Worm (Caenorhabditis elegans) whole organism, late embryonic: ENCODE data around the gene C17G10.7.

Experiments
- C08G9.2 ChIP-seq: sonication (generic microtip); optimal IDR thresholded peaks from 2 replicates; lab custom pipeline; 2016; ENCODE audit warnings: mild to moderate bottlenecking, missing genetic modification characterization, moderate library complexity, missing compliant biosample characterization
- F13H6.1 ChIP-seq: sonication (generic microtip); optimal IDR thresholded peaks from 2 replicates; lab custom pipeline; 2016; ENCODE audit warnings: missing genetic modification characterization, missing compliant biosample characterization
- K02D7.2 ChIP-seq: sonication (generic microtip); optimal IDR thresholded peaks from 2 replicates; lab custom pipeline; 2017; ENCODE audit warnings: mild to moderate bottlenecking, missing genetic modification characterization, missing compliant biosample characterization
- Y22D7AL.16 ChIP-seq: sonication (generic microtip); optimal IDR thresholded peaks from 2 replicates; lab custom pipeline; 2016; ENCODE audit warnings: missing genetic modification characterization, missing compliant biosample characterization
- ahr-1 ChIP-seq: sonication (generic microtip); optimal IDR thresholded peaks from 2 replicates; lab custom pipeline; 2016; ENCODE audit warnings: missing genetic modification characterization, missing compliant biosample characterization
- ceh-14 ChIP-seq: sonication (generic microtip); optimal IDR thresholded peaks from 2 replicates; lab custom pipeline; 2016; ENCODE audit warnings: missing genotype, missing genetic modification characterization, missing compliant biosample characterization
- ceh-2 ChIP-seq: sonication (generic microtip); optimal IDR thresholded peaks from 2 replicates; lab custom pipeline; 2016; ENCODE audit warnings: missing genotype, missing genetic modification characterization, missing compliant biosample characterization
- ceh-31 ChIP-seq: sonication (generic microtip); optimal IDR thresholded peaks from 2 replicates; lab custom pipeline; 2016; ENCODE audit warnings: missing genetic modification characterization, missing compliant biosample characterization
- ceh-34 ChIP-seq: sonication (generic microtip); optimal IDR thresholded peaks from 2 replicates; lab custom pipeline; 2016; ENCODE audit warnings: mild to moderate bottlenecking, missing genetic modification characterization, missing compliant biosample characterization
- ceh-45 ChIP-seq: fragments of 200-800 bp; sonication (Bioruptor generic); IDR thresholded peaks from 2 replicates; pipeline ENCODE4 v1.3.6; 2022; ENCODE audit warnings: missing genetic modification reagents, missing genetic modification characterization, missing compliant biosample characterization
- ceh-9 ChIP-seq: sonication (generic microtip); optimal IDR thresholded peaks from 2 replicates; lab custom pipeline; 2016; ENCODE audit warnings: mild to moderate bottlenecking, missing genetic modification characterization, inconsistent platforms, missing compliant biosample characterization
- dmd-4 ChIP-seq: sonication (generic microtip); optimal IDR thresholded peaks from 2 replicates; lab custom pipeline; 2016; ENCODE audit warnings: borderline replicate concordance, missing genetic modification characterization, missing compliant biosample characterization
- dve-1 ChIP-seq: sonication (generic microtip); optimal IDR thresholded peaks from 2 replicates; lab custom pipeline; 2017; ENCODE audit warnings: antibody characterized with exemption, mild to moderate bottlenecking, missing genetic modification characterization, missing compliant biosample characterization
- elt-2 ChIP-seq: sonication (generic microtip); optimal IDR thresholded peaks from 2 replicates; lab custom pipeline; 2016; ENCODE audit warnings: missing genetic modification reagents, missing genetic modification characterization, missing compliant biosample characterization
- elt-4 ChIP-seq: sonication (generic microtip); optimal IDR thresholded peaks from 2 replicates; lab custom pipeline; 2016; ENCODE audit warnings: missing genetic modification characterization, missing compliant biosample characterization
- ets-4 ChIP-seq: sonication (generic microtip); optimal IDR thresholded peaks from 2 replicates; lab custom pipeline; 2016; ENCODE audit warnings: missing genetic modification characterization, missing compliant biosample characterization
- eyg-1 ChIP-seq: sonication (generic microtip); optimal IDR thresholded peaks from 2 replicates; lab custom pipeline; 2016; ENCODE audit warnings: missing genotype, missing genetic modification characterization, missing compliant biosample characterization
- fax-1 ChIP-seq: sonication (generic microtip); optimal IDR thresholded peaks from 2 replicates; lab custom pipeline; 2016; ENCODE audit warnings: missing genotype, missing genetic modification characterization, missing compliant biosample characterization
- hlh-15 ChIP-seq: sonication (generic microtip); optimal IDR thresholded peaks from 2 replicates; lab custom pipeline; 2016; ENCODE audit warnings: missing genetic modification characterization, missing compliant biosample characterization
- hlh-30 ChIP-seq: sonication (generic microtip); optimal IDR thresholded peaks from 2 replicates; lab custom pipeline; 2017; ENCODE audit warnings: antibody characterized with exemption, missing genetic modification characterization, missing compliant biosample characterization; ENCODE audit not compliant: insufficient read depth
- hlh-6 ChIP-seq: sonication (generic microtip); optimal IDR thresholded peaks from 2 replicates; lab custom pipeline; 2016; ENCODE audit warnings: missing genotype, missing genetic modification characterization, missing compliant biosample characterization
- hlh-8 ChIP-seq: sonication (generic microtip); optimal IDR thresholded peaks from 2 replicates; lab custom pipeline; 2016; ENCODE audit warnings: missing genotype, missing genetic modification characterization, missing compliant biosample characterization
- lim-6 ChIP-seq: sonication (generic microtip); optimal IDR thresholded peaks from 2 replicates; lab custom pipeline; 2016; ENCODE audit warnings: missing genetic modification characterization, missing compliant biosample characterization
- mec-3 ChIP-seq: sonication (generic microtip); optimal IDR thresholded peaks from 2 replicates; lab custom pipeline; 2016; ENCODE audit warnings: borderline replicate concordance, missing genetic modification characterization, missing compliant biosample characterization
- nfya-1 ChIP-seq: sonication (generic microtip); optimal IDR thresholded peaks from 2 replicates; lab custom pipeline; 2017; ENCODE audit warnings: missing genetic modification characterization, mild to moderate bottlenecking, missing compliant biosample characterization, antibody characterized with exemption, moderate library complexity
- nhr-11 ChIP-seq: fragments of 150-350 bp; optimal IDR thresholded peaks from 2 replicates; lab custom pipeline; 2014; ENCODE audit warnings: missing biosample characterization, missing genetic modification characterization
- nhr-232 ChIP-seq: sonication (generic microtip); optimal IDR thresholded peaks from 2 replicates; lab custom pipeline; 2016; ENCODE audit warnings: missing genetic modification characterization, missing compliant biosample characterization
- npax-4 ChIP-seq: sonication (generic microtip); optimal IDR thresholded peaks from 2 replicates; lab custom pipeline; 2016; ENCODE audit warnings: missing genetic modification characterization, missing compliant biosample characterization
- pag-3 ChIP-seq: sonication (generic microtip); optimal IDR thresholded peaks from 2 replicates; lab custom pipeline; 2016; ENCODE audit warnings: missing compliant biosample characterization, missing genetic modification characterization, borderline replicate concordance
- pat-9 ChIP-seq: fragments of 200-800 bp; sonication (Bioruptor generic); optimal IDR thresholded peaks from 2 replicates; lab custom pipeline; 2018; ENCODE audit warnings: mild to moderate bottlenecking, missing genetic modification characterization, moderate library complexity, missing compliant biosample characterization
- pax-1 ChIP-seq: fragments of 150-350 bp; optimal IDR thresholded peaks from 2 replicates; lab custom pipeline; 2014; ENCODE audit warnings: missing biosample characterization, missing genetic modification characterization
- pha-2 ChIP-seq: sonication (generic microtip); optimal IDR thresholded peaks from 2 replicates; lab custom pipeline; 2017; ENCODE audit warnings: mild to moderate bottlenecking, missing genetic modification characterization, missing compliant biosample characterization
- pha-4 ChIP-seq: fragments of 150-350 bp; optimal IDR thresholded peaks from 2 replicates; lab custom pipeline; 2018; ENCODE audit warnings: missing biosample characterization, missing genetic modification reagents, missing genetic modification characterization
- ref-2 ChIP-seq: sonication (generic microtip); optimal IDR thresholded peaks from 2 replicates; lab custom pipeline; 2016; ENCODE audit warnings: missing genetic modification characterization, missing compliant biosample characterization
- rnt-1 ChIP-seq: sonication (generic microtip); optimal IDR thresholded peaks from 2 replicates; lab custom pipeline; 2016; ENCODE audit warnings: missing genetic modification characterization, missing compliant biosample characterization
- sdc-2 ChIP-seq: sonication (generic microtip); optimal IDR thresholded peaks from 2 replicates; lab custom pipeline; 2016; ENCODE audit warnings: missing genotype, missing genetic modification characterization, missing compliant biosample characterization
- sox-2 ChIP-seq: fragments of 200-800 bp; sonication (Bioruptor generic); IDR thresholded peaks from 2 replicates; pipeline ENCODE4 v1.3.6; 2022; ENCODE audit warnings: missing genetic modification reagents, missing genetic modification characterization, missing compliant biosample characterization
- sox-4 ChIP-seq: sonication (generic microtip); optimal IDR thresholded peaks from 2 replicates; lab custom pipeline; 2017; ENCODE audit warnings: mild to moderate bottlenecking, missing genetic modification characterization, inconsistent platforms, missing compliant biosample characterization
- syd-9 ChIP-seq: sonication (generic microtip); optimal IDR thresholded peaks from 2 replicates; lab custom pipeline; 2016; ENCODE audit warnings: mild to moderate bottlenecking, missing genetic modification characterization, moderate library complexity, missing compliant biosample characterization
- tbx-2 ChIP-seq: sonication (generic microtip); optimal IDR thresholded peaks from 2 replicates; lab custom pipeline; 2016; ENCODE audit warnings: missing genetic modification characterization, missing compliant biosample characterization
- tbx-7 ChIP-seq: sonication (generic microtip); optimal IDR thresholded peaks from 2 replicates; lab custom pipeline; 2016; ENCODE audit warnings: missing genotype, missing genetic modification characterization, missing compliant biosample characterization
- unc-42 ChIP-seq: sonication (generic microtip); optimal IDR thresholded peaks from 2 replicates; lab custom pipeline; 2016; ENCODE audit warnings: missing genotype, missing genetic modification characterization, missing compliant biosample characterization
- unc-55 ChIP-seq: sonication (generic microtip); optimal IDR thresholded peaks from 2 replicates; lab custom pipeline; 2017; ENCODE audit warnings: missing biosample characterization, missing genetic modification reagents, missing genetic modification characterization
- unc-86 ChIP-seq: sonication (generic microtip); optimal IDR thresholded peaks from 2 replicates; lab custom pipeline; 2016; ENCODE audit warnings: missing genetic modification characterization, missing compliant biosample characterization
- zip-5 ChIP-seq: sonication (generic microtip); optimal IDR thresholded peaks from 2 replicates; lab custom pipeline; 2016; ENCODE audit warnings: missing genetic modification characterization, missing compliant biosample characterization
- ztf-16 ChIP-seq: sonication (generic microtip); optimal IDR thresholded peaks from 2 replicates; lab custom pipeline; 2017; ENCODE audit warnings: missing genetic modification characterization, missing compliant biosample characterization

C17G10.7 gene

ce11 chrII:5596247-5596646 lies 11.4 kb downstream of the C17G10.7 start, which contains the start of gene C17G10.1:
Gene C17G10.1, plus strand, starts transcription at chrII:5596547.
- TF ChIP-seq ceh-34 (tag; lab: Kevin White, UChicago) (no peak), rnt-1 (tag; lab: Kevin White, UChicago) (no peak), hlh-30 (tag; lab: Kevin White, UChicago) (no peak), mec-3 (tag; lab: Kevin White, UChicago) (no peak), ceh-45 (GFP tag; lab: Robert Waterston, UW) (no peak)

- TF ChIP-seq elt-2 (tag; lab: Kevin White, UChicago) (peak; percentile 90), nhr-11 (tag; lab: Kevin White, UChicago) (no peak), ceh-2 (tag; lab: Kevin White, UChicago) (peak; percentile 33), rnt-1 (tag; lab: Kevin White, UChicago) (peak; percentile 33), dve-1 (tag; lab: Kevin White, UChicago) (no peak), tbx-2 (tag; lab: Kevin White, UChicago) (peak; percentile 80), hlh-8 (peak; percentile 58), unc-86 (tag; lab: Kevin White, UChicago) (peak; percentile 29), ets-4 (tag; lab: Kevin White, UChicago) (peak; percentile 56), zip-5 (tag; lab: Kevin White, UChicago) (peak; percentile 71), ceh-34 (tag; lab: Kevin White, UChicago) (peak; percentile 45), syd-9 (tag; lab: Kevin White, UChicago) (no peak), sox-4 (tag; lab: Kevin White, UChicago) (no peak), tbx-7 (tag; lab: Kevin White, UChicago) (peak; percentile 8), ref-2 (tag; lab: Kevin White, UChicago) (peak; percentile 5), lim-6 (peak; percentile 27), sdc-2 (tag; lab: Kevin White, UChicago) (no peak), F13H6.1 (tag; lab: Kevin White, UChicago) (peak; percentile 54), npax-4 (tag; lab: Kevin White, UChicago) (no peak), C08G9.2 (tag; lab: Kevin White, UChicago) (peak; percentile 71), dmd-4 (tag; lab: Kevin White, UChicago) (no peak), ceh-14 (tag; lab: Kevin White, UChicago) (peak; percentile 52), fax-1 (tag; lab: Kevin White, UChicago) (peak; percentile 8), ceh-31 (tag; lab: Kevin White, UChicago) (peak; percentile 90), unc-42 (tag; lab: Kevin White, UChicago) (peak; percentile 64), ahr-1 (tag; lab: Kevin White, UChicago) (peak; percentile 22)
- TF ChIP-seq, all 69 proteins: peak for 19
Measured at ce11 chrII:5594210-5594764, 13.4 kb downstream of the C17G10.7 start, which contains the start of gene ttc-4. Gene ttc-4, plus strand, starts transcription at chrII:5594714.

ce11 chrII:5593377-5593932 lies 14.2 kb downstream of the C17G10.7 start, which contains the start of gene cdc-14:
Gene cdc-14, minus strand, starts transcription at chrII:5593427.
- peak; percentile 72 for TF ChIP-seq nfya-1
- 0 out of 2 replicates have a peak, but pooled peaks have one; percentile 24 for TF ChIP-seq ceh-45 (GFP tag; lab: Robert Waterston, UW)
- TF ChIP-seq unc-42 (tag; lab: Kevin White, UChicago): peak; percentile 59
- TF ChIP-seq pha-2: no peak
- no peak for TF ChIP-seq hlh-15 (tag; lab: Kevin White, UChicago)
- no peak for TF ChIP-seq pax-1 (tag; lab: Kevin White, UChicago)
- TF ChIP-seq pha-4 (tag; lab: Kevin White, UChicago): no peak
- TF ChIP-seq ceh-14 (tag; lab: Kevin White, UChicago): no peak
- no peak for TF ChIP-seq ceh-9 (tag; lab: Kevin White, UChicago)
- no peak for TF ChIP-seq elt-4 (tag; lab: Kevin White, UChicago)
- TF ChIP-seq hlh-8: peak; percentile 13
- TF ChIP-seq Y22D7AL.16 (tag; lab: Kevin White, UChicago): no peak
- no peak for TF ChIP-seq eyg-1 (tag; lab: Kevin White, UChicago)
- peak; percentile 95 for TF ChIP-seq hlh-30 (tag; lab: Kevin White, UChicago)
- no peak for TF ChIP-seq pat-9 (tag; lab: Kevin White, UChicago)
- no peak for TF ChIP-seq nhr-232 (tag; lab: Kevin White, UChicago)
- no peak for TF ChIP-seq ztf-16 (tag; lab: Kevin White, UChicago)
- TF ChIP-seq F13H6.1 (tag; lab: Kevin White, UChicago): no peak
- peak; percentile 64 for TF ChIP-seq unc-55 (GFP tag; lab: Kevin White, UChicago)
- TF ChIP-seq pag-3 (tag; lab: Kevin White, UChicago): no peak
- peak; percentile 38 for TF ChIP-seq hlh-6
- peak; percentile 37 for TF ChIP-seq rnt-1 (tag; lab: Kevin White, UChicago)
- TF ChIP-seq ref-2 (tag; lab: Kevin White, UChicago): peak; percentile 56
- no peak for TF ChIP-seq tbx-7 (tag; lab: Kevin White, UChicago)
- TF ChIP-seq ceh-2 (tag; lab: Kevin White, UChicago): no peak
- peak; percentile 18; the same call in 1 of the 2 replicates for TF ChIP-seq sox-2 (GFP tag; lab: Robert Waterston, UW)
- no peak for TF ChIP-seq K02D7.2 (tag; lab: Kevin White, UChicago)
